Worm (Caenorhabditis elegans) whole organism, L3 larva: ENCODE measurements around the gene Y9C9A.13.

Source experiments
- ceh-9 ChIP-seq: sonication (generic microtip); optimal IDR thresholded peaks from 2 replicates; lab custom pipeline; 2018; ENCODE audit warnings: missing biosample characterization, missing genetic modification characterization
- egl-27 ChIP-seq: sonication (generic microtip); optimal IDR thresholded peaks from 4 replicates; lab custom pipeline; 2017; ENCODE audit warnings: missing biosample characterization, missing genetic modification reagents, missing genetic modification characterization
- fkh-10 ChIP-seq: sonication (generic microtip); optimal IDR thresholded peaks from 2 replicates; lab custom pipeline; 2017; ENCODE audit warnings: missing biosample characterization, missing genetic modification reagents, missing genetic modification characterization
- fos-1 ChIP-seq: fragments of 150-350 bp; optimal IDR thresholded peaks from 2 replicates; lab custom pipeline; 2014; ENCODE audit warnings: missing biosample characterization, missing genetic modification characterization
- hmg-11 ChIP-seq: sonication (generic microtip); optimal IDR thresholded peaks from 2 replicates; lab custom pipeline; 2016; ENCODE audit warnings: missing genetic modification characterization, missing compliant biosample characterization
- lin-15B ChIP-seq: fragments of 150-350 bp; optimal IDR thresholded peaks from 2 replicates; lab custom pipeline; 2014; ENCODE audit warnings: missing biosample characterization, missing genetic modification characterization
- lin-39 ChIP-seq: fragments of 150-350 bp; optimal IDR thresholded peaks from 2 replicates; lab custom pipeline; 2018; ENCODE audit warnings: missing biosample characterization, missing genetic modification reagents, missing genetic modification characterization
- nhr-11 ChIP-seq: fragments of 150-350 bp; optimal IDR thresholded peaks from 2 replicates; lab custom pipeline; 2014; ENCODE audit warnings: missing biosample characterization, missing genetic modification characterization
- nhr-12 ChIP-seq: fragments of 150-350 bp; optimal IDR thresholded peaks from 2 replicates; lab custom pipeline; 2014; ENCODE audit warnings: missing biosample characterization, missing genetic modification characterization
- nhr-237 ChIP-seq: fragments of 150-350 bp; optimal IDR thresholded peaks from 2 replicates; lab custom pipeline; 2014; ENCODE audit warnings: missing biosample characterization, missing genetic modification characterization
- nhr-77 ChIP-seq: fragments of 150-350 bp; optimal IDR thresholded peaks from 2 replicates; lab custom pipeline; 2014; ENCODE audit warnings: missing biosample characterization, missing genetic modification characterization
- unc-62 ChIP-seq: fragments of 150-350 bp; sonication (generic microtip); optimal IDR thresholded peaks from 4 replicates; lab custom pipeline; 2014; ENCODE audit warnings: missing biosample characterization, missing genetic modification reagents, missing genetic modification characterization
- ztf-11 ChIP-seq: fragments of 150-350 bp; optimal IDR thresholded peaks from 2 replicates; lab custom pipeline; 2014; ENCODE audit warnings: missing biosample characterization, missing genetic modification characterization

DNA sequence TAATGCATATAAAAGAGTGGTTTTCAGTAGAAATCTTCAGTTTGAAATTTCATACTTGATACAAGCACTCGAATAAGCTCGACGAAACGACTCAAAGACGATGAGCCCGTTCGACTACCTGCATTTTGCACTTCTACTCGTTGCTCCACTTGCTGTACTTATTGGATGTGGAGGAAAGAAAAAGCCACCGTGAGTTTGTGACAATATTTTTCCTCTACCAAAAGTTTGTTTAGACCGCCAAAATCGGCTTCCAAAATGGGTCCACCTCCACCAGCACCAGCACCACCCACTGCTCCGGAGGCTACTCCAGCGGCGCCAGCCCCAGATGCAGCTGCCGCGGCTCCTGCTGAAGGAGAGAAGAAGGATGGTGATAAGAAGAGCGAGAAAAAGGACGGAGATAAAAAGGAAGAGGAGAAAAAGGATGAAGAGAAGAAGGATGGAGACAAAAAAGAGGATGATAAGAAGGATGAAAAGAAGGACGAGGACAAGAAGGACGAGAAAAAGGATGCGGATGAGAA lies 7.9 kb upstream of the Y9C9A.13 start, which contains the start of gene E03H12.5:
- TF ChIP-seq lin-39 (tag; lab: Kevin White, UChicago) (no peak), hmg-11 (tag; lab: Kevin White, UChicago) (no peak), nhr-11 (tag; lab: Kevin White, UChicago) (no peak), fkh-10 (no peak), unc-62 (no peak), ztf-11 (no peak), lin-15B (no peak), ceh-9 (tag; lab: Kevin White, UChicago) (no peak), nhr-237 (tag; lab: Kevin White, UChicago) (no peak), egl-27 (tag; lab: Kevin White, UChicago) (no peak), nhr-77 (tag; lab: Kevin White, UChicago) (no peak), nhr-12 (tag; lab: Kevin White, UChicago) (no peak), fos-1 (tag; lab: Kevin White, UChicago) (no peak)
